Fruit fly (Drosophila melanogaster) whole organism, embryonic: ENCODE results near the gene lectin-33A.

Experiments used
- B-H1 ChIP-seq: fragments of 200-800 bp; sonication (Bioruptor generic); IDR thresholded peaks from 3 replicates; pipeline ENCODE4 v1.3.6; 2022; ENCODE audit warnings: missing biosample characterization, missing genetic modification characterization
- BEAF-32 ChIP-seq: fragments of 200-800 bp; sonication (Bioruptor generic); optimal IDR thresholded peaks from 3 replicates; lab custom pipeline; 2017; ENCODE audit warnings: missing biosample characterization, missing genetic modification characterization, mild to moderate bottlenecking, moderate library complexity, missing genetic modification reagents
- CG10565 ChIP-seq: fragments of 200-800 bp; sonication (Bioruptor generic); optimal IDR thresholded peaks from 3 replicates; lab custom pipeline; 2016; ENCODE audit warnings: missing biosample characterization, mild to moderate bottlenecking, missing genetic modification characterization
- CG12769 ChIP-seq: fragments of 200-800 bp; sonication (Bioruptor generic); optimal IDR thresholded peaks from 2 replicates; lab custom pipeline; 2019; ENCODE audit warnings: missing biosample characterization, mild to moderate bottlenecking, missing genetic modification characterization, moderate library complexity
- CG1602 ChIP-seq: fragments of 200-800 bp; sonication (Bioruptor generic); optimal IDR thresholded peaks from 3 replicates; lab custom pipeline; 2016; ENCODE audit warnings: missing biosample characterization, missing genetic modification characterization
- CG1647 ChIP-seq: fragments of 200-800 bp; sonication (Bioruptor generic); optimal IDR thresholded peaks from 3 replicates; lab custom pipeline; 2016; ENCODE audit warnings: missing biosample characterization, missing genetic modification characterization
- CG1792 ChIP-seq: fragments of 200-800 bp; sonication (Bioruptor generic); optimal IDR thresholded peaks from 2 replicates; lab custom pipeline; 2016; ENCODE audit warnings: missing biosample characterization, missing genetic modification characterization
- CG2678 ChIP-seq: fragments of 200-800 bp; sonication (Bioruptor generic); optimal IDR thresholded peaks from 3 replicates; lab custom pipeline; 2019; ENCODE audit warnings: missing biosample characterization, mild to moderate bottlenecking, missing genetic modification characterization, moderate library complexity
- CG30431 ChIP-seq: fragments of 200-800 bp; sonication (Bioruptor generic); optimal IDR thresholded peaks from 2 replicates; lab custom pipeline; 2017; ENCODE audit warnings: missing biosample characterization, missing genetic modification characterization
- CG33213 ChIP-seq: fragments of 200-800 bp; sonication (Bioruptor generic); optimal IDR thresholded peaks from 3 replicates; lab custom pipeline; 2016; ENCODE audit warnings: missing biosample characterization, missing genetic modification characterization
- CG3995 ChIP-seq: fragments of 200-800 bp; sonication (Bioruptor generic); optimal IDR thresholded peaks from 3 replicates; lab custom pipeline; 2016; ENCODE audit warnings: missing biosample characterization, missing genetic modification characterization
- CG42726 ChIP-seq: fragments of 200-800 bp; sonication (Bioruptor generic); IDR thresholded peaks from 2 replicates; pipeline ENCODE4 v1.3.6; 2022; ENCODE audit warnings: missing biosample characterization, missing genetic modification characterization; ENCODE audit not compliant: partially characterized antibody
- CG5180 ChIP-seq: fragments of 200-800 bp; sonication (Bioruptor generic); optimal IDR thresholded peaks from 3 replicates; lab custom pipeline; 2017; ENCODE audit warnings: missing biosample characterization, missing genetic modification characterization, mild to moderate bottlenecking, moderate library complexity, missing genetic modification reagents
- CG5953 ChIP-seq: fragments of 200-800 bp; sonication (Bioruptor generic); IDR thresholded peaks from 2 replicates; pipeline ENCODE4 v1.3.6; 2022; ENCODE audit warnings: missing biosample characterization, missing genetic modification characterization
- CG7963 ChIP-seq: fragments of 200-800 bp; sonication (Bioruptor generic); IDR thresholded peaks from 3 replicates; pipeline ENCODE4 v1.3.6; 2022; ENCODE audit warnings: missing biosample characterization, missing genetic modification characterization; ENCODE audit not compliant: partially characterized antibody
- CG8290 ChIP-seq, 3 experiments: fragments of 200-800 bp; sonication (Bioruptor generic); optimal IDR thresholded peaks; 2 replicates each; lab custom pipeline; 2016 to 2019; ENCODE audit warnings: missing biosample characterization in 3 of 3, missing genetic modification characterization in 3 of 3, mild to moderate bottlenecking in 2 of 3, moderate library complexity in 1 of 3
- Chrac-16 ChIP-seq: fragments of 200-800 bp; sonication (Bioruptor generic); optimal IDR thresholded peaks from 3 replicates; lab custom pipeline; 2016; ENCODE audit warnings: missing biosample characterization, missing genetic modification characterization
- HmgZ ChIP-seq: fragments of 200-800 bp; sonication (Bioruptor generic); optimal IDR thresholded peaks from 2 replicates; lab custom pipeline; 2018; ENCODE audit warnings: missing biosample characterization, mild to moderate bottlenecking, missing genetic modification characterization
- Hmx ChIP-seq: fragments of 200-800 bp; sonication (Bioruptor generic); optimal IDR thresholded peaks from 2 replicates; lab custom pipeline; 2016; ENCODE audit warnings: missing biosample characterization, missing genetic modification characterization
- MESR4 ChIP-seq: fragments of 200-800 bp; sonication (Bioruptor generic); optimal IDR thresholded peaks from 2 replicates; lab custom pipeline; 2018; ENCODE audit warnings: missing biosample characterization, mild to moderate bottlenecking, missing genetic modification characterization, moderate library complexity
- MTF-1 ChIP-seq: fragments of 200-800 bp; sonication (Bioruptor generic); optimal IDR thresholded peaks from 2 replicates; lab custom pipeline; 2018; ENCODE audit warnings: missing biosample characterization, mild to moderate bottlenecking, missing genetic modification characterization, borderline replicate concordance
- Ravus ChIP-seq: fragments of 200-800 bp; sonication (Bioruptor generic); IDR thresholded peaks from 2 replicates; pipeline ENCODE4 v1.3.6; 2022; ENCODE audit warnings: missing biosample characterization, missing genetic modification characterization
- Six4 ChIP-seq: fragments of 200-800 bp; sonication (Bioruptor generic); optimal IDR thresholded peaks from 2 replicates; lab custom pipeline; 2016; ENCODE audit warnings: missing biosample characterization, missing genetic modification characterization
- amos ChIP-seq: fragments of 200-800 bp; sonication (Bioruptor generic); IDR thresholded peaks from 2 replicates; pipeline ENCODE4 v1.3.6; 2022; ENCODE audit warnings: missing biosample characterization, missing genetic modification characterization; ENCODE audit not compliant: partially characterized antibody
- ara ChIP-seq: fragments of 200-800 bp; sonication (Bioruptor generic); IDR thresholded peaks from 2 replicates; pipeline ENCODE4 v1.3.6; 2022; ENCODE audit warnings: missing biosample characterization, missing genetic modification characterization
- ase ChIP-seq: fragments of 200-800 bp; sonication (Bioruptor generic); IDR thresholded peaks from 3 replicates; pipeline ENCODE4 v1.3.6; 2022; ENCODE audit warnings: missing biosample characterization, missing genetic modification characterization
- bowl ChIP-seq: fragments of 200-800 bp; sonication (Bioruptor generic); IDR thresholded peaks from 2 replicates; pipeline ENCODE4 v1.3.6; 2022; ENCODE audit warnings: missing biosample characterization, missing genetic modification characterization
- cg ChIP-seq: fragments of 200-800 bp; sonication (Bioruptor generic); optimal IDR thresholded peaks from 3 replicates; lab custom pipeline; 2019; ENCODE audit warnings: missing biosample characterization, mild to moderate bottlenecking, missing genetic modification characterization, moderate library complexity
- ci ChIP-seq: fragments of 200-800 bp; sonication (Bioruptor generic); IDR thresholded peaks from 3 replicates; pipeline ENCODE4 v1.3.6; 2022; ENCODE audit warnings: missing biosample characterization, missing genetic modification characterization
- dysf ChIP-seq: fragments of 200-800 bp; sonication (Bioruptor generic); IDR thresholded peaks from 3 replicates; pipeline ENCODE4 v1.3.6; 2022; ENCODE audit warnings: missing biosample characterization, missing genetic modification characterization
- eyg ChIP-seq: fragments of 200-800 bp; sonication (Bioruptor generic); optimal IDR thresholded peaks from 3 replicates; lab custom pipeline; 2016; ENCODE audit warnings: missing biosample characterization, missing genetic modification characterization
- ftz-f1 ChIP-seq: fragments of 200-800 bp; sonication (Bioruptor generic); optimal IDR thresholded peaks from 2 replicates; lab custom pipeline; 2016; ENCODE audit warnings: missing biosample characterization, missing genetic modification characterization
- gem ChIP-seq: fragments of 200-800 bp; sonication (Bioruptor generic); optimal IDR thresholded peaks from 2 replicates; lab custom pipeline; 2019; ENCODE audit warnings: missing biosample characterization, mild to moderate bottlenecking, missing genetic modification characterization, moderate library complexity
- gt ChIP-seq: fragments of 200-800 bp; sonication (Bioruptor generic); IDR thresholded peaks from 2 replicates; pipeline ENCODE4 v1.3.6; 2022; ENCODE audit warnings: missing biosample characterization, missing genetic modification characterization
- hb ChIP-seq: fragments of 200-800 bp; sonication (Bioruptor generic); IDR thresholded peaks from 3 replicates; pipeline ENCODE4 v1.3.6; 2022; ENCODE audit warnings: missing biosample characterization, missing genetic modification characterization; ENCODE audit not compliant: partially characterized antibody
- her ChIP-seq: fragments of 200-800 bp; sonication (Bioruptor generic); optimal IDR thresholded peaks from 2 replicates; lab custom pipeline; 2016; ENCODE audit warnings: missing biosample characterization, missing genetic modification characterization
- hth ChIP-seq: fragments of >200 bp; optimal IDR thresholded peaks from 2 replicates; lab custom pipeline; 2017; ENCODE audit warnings: inconsistent platforms
- ken ChIP-seq: fragments of 200-800 bp; sonication (Bioruptor generic); IDR thresholded peaks from 3 replicates; pipeline ENCODE4 v1.3.6; 2022; ENCODE audit warnings: missing biosample characterization, missing genetic modification characterization
- kni ChIP-seq: fragments of 200-800 bp; sonication (Bioruptor generic); optimal IDR thresholded peaks from 3 replicates; lab custom pipeline; 2017; ENCODE audit warnings: mild to moderate bottlenecking, missing biosample characterization, missing genetic modification reagents, missing genetic modification characterization
- maf-S ChIP-seq: fragments of 200-800 bp; sonication (Bioruptor generic); optimal IDR thresholded peaks from 2 replicates; lab custom pipeline; 2016; ENCODE audit warnings: missing biosample characterization, missing genetic modification characterization
- mam ChIP-seq: fragments of 200-800 bp; sonication (Bioruptor generic); optimal IDR thresholded peaks from 3 replicates; lab custom pipeline; 2016; ENCODE audit warnings: missing biosample characterization, missing genetic modification characterization
- oc ChIP-seq: fragments of 200-800 bp; sonication (Bioruptor generic); optimal IDR thresholded peaks from 2 replicates; lab custom pipeline; 2018; ENCODE audit warnings: missing biosample characterization, mild to moderate bottlenecking, missing genetic modification characterization, moderate library complexity
- pb ChIP-seq: fragments of 200-800 bp; sonication (Bioruptor generic); optimal IDR thresholded peaks from 3 replicates; lab custom pipeline; 2016; ENCODE audit warnings: missing biosample characterization, missing genetic modification characterization
- schlank ChIP-seq: fragments of 200-800 bp; sonication (Bioruptor generic); optimal IDR thresholded peaks from 2 replicates; lab custom pipeline; 2018; ENCODE audit warnings: missing biosample characterization, mild to moderate bottlenecking, missing genetic modification characterization
- slou ChIP-seq: fragments of 200-800 bp; sonication (Bioruptor generic); optimal IDR thresholded peaks from 3 replicates; lab custom pipeline; 2016; ENCODE audit warnings: missing biosample characterization, missing genetic modification characterization
- sr ChIP-seq: fragments of 200-800 bp; sonication (Bioruptor generic); IDR thresholded peaks from 3 replicates; pipeline ENCODE4 v1.3.6; 2022; ENCODE audit warnings: missing biosample characterization, missing genetic modification characterization
- stc ChIP-seq: fragments of 200-800 bp; sonication (Bioruptor generic); IDR thresholded peaks from 2 replicates; pipeline ENCODE4 v1.3.6; 2022; ENCODE audit warnings: missing biosample characterization, missing genetic modification characterization
- tap ChIP-seq: fragments of 200-800 bp; optimal IDR thresholded peaks from 3 replicates; lab custom pipeline; 2019; ENCODE audit warnings: missing biosample characterization, mild to moderate bottlenecking, missing genetic modification characterization, moderate library complexity
- trem ChIP-seq: fragments of 200-800 bp; optimal IDR thresholded peaks from 3 replicates; lab custom pipeline; 2019; ENCODE audit warnings: missing biosample characterization, mild to moderate bottlenecking, missing genetic modification characterization, moderate library complexity
- unpg ChIP-seq: fragments of 200-800 bp; sonication (Bioruptor generic); optimal IDR thresholded peaks from 3 replicates; lab custom pipeline; 2018; ENCODE audit warnings: missing biosample characterization, mild to moderate bottlenecking, missing genetic modification characterization, moderate library complexity
- wdn ChIP-seq: fragments of 200-800 bp; sonication (Bioruptor generic); IDR thresholded peaks from 2 replicates; pipeline ENCODE4 v1.3.6; 2022; ENCODE audit warnings: missing biosample characterization, missing genetic modification characterization
- z ChIP-seq: fragments of 200-800 bp; sonication (Bioruptor generic); IDR thresholded peaks from 3 replicates; pipeline ENCODE4 v1.3.6; 2022; ENCODE audit warnings: missing biosample characterization, missing genetic modification characterization

The lectin-33A gene

dm6 chr2L:10970134-10970533, 31.7 kb upstream of the lectin-33A start, which contains the start of the genes Tmem214 and YL-1 (continued):
- TF ChIP-seq MESR4 (GFP tag; lab: Kevin White, UChicago) (peak; percentile 22), CG3995 (GFP tag; lab: Kevin White, UChicago) (peak; percentile 17), ara (no peak), slou (no peak), CG1647 (no peak), z (no peak), kni (peak; percentile 88), ci (no peak), CG1602 (GFP tag; lab: Kevin White, UChicago) (no peak), pb (no peak), B-H1 (GFP tag; lab: Robert Waterston, UW) (no peak), unpg (GFP tag; lab: Kevin White, UChicago) (no peak), CG5180 (GFP tag; lab: Kevin White, UChicago) (no peak), CG2678 (tag; lab: Kevin White, UChicago) (no peak), Six4 (GFP tag; lab: Kevin White, UChicago) (no peak), ken (GFP tag; lab: Robert Waterston, UW) (no peak), schlank (tag; lab: Kevin White, UChicago) (no peak), sr (GFP tag; lab: Robert Waterston, UW) (no peak), mam (GFP tag; lab: Kevin White, UChicago) (no peak), amos (GFP tag; lab: Robert Waterston, UW) (peak; percentile 51), CG1792 (GFP tag; lab: Kevin White, UChicago) (no peak), eyg (no peak), CG8290 (GFP tag; optimal IDR thresholded peaks at IDR 0.05; lab: Kevin White, UChicago) (no peak), CG8290 (tag; optimal IDR thresholded peaks at IDR 0.05; lab: Kevin White, UChicago) (no peak), ase (GFP tag; lab: Robert Waterston, UW) (no peak), bowl (GFP tag; lab: Robert Waterston, UW) (no peak), stc (no peak), maf-S (no peak), CG10565 (GFP tag; lab: Kevin White, UChicago) (no peak), tap (tag; lab: Kevin White, UChicago) (no peak), HmgZ (tag; lab: Kevin White, UChicago) (peak; percentile 46), ftz-f1 (GFP tag; lab: Kevin White, UChicago) (no peak), gt (GFP tag; lab: Robert Waterston, UW) (no peak), BEAF-32 (peak; percentile 79), CG7963 (0 out of 3 replicates have a peak, but pooled peaks have one; percentile 23), wdn (no peak), MTF-1 (GFP tag; lab: Kevin White, UChicago) (no peak), her (no peak), Hmx (no peak), cg (GFP tag; lab: Kevin White, UChicago) (no peak), Ravus (GFP tag; lab: Robert Waterston, UW) (no peak), CG5953 (GFP tag; lab: Robert Waterston, UW) (no peak), CG12769 (tag; lab: Kevin White, UChicago) (no peak), trem (tag; lab: Kevin White, UChicago) (peak; percentile 78), gem (tag; lab: Kevin White, UChicago) (peak; percentile 20), CG33213 (GFP tag; lab: Kevin White, UChicago) (peak; percentile 10), hb (GFP tag; lab: Robert Waterston, UW) (no peak), CG30431 (GFP tag; lab: Kevin White, UChicago) (no peak), dysf (GFP tag; lab: Robert Waterston, UW) (no peak), hth (lab: Kevin White, UChicago) (no peak), oc (tag; lab: Kevin White, UChicago) (no peak), CG42726 (GFP tag; lab: Robert Waterston, UW) (0 out of 2 replicates have a peak, but pooled peaks have one; percentile 6), Chrac-16 (GFP tag; lab: Kevin White, UChicago) (no peak)
